Worm (Caenorhabditis elegans) whole organism, L4 larva: ENCODE measurements around the gene arv-1.

Experiments
- F10B5.3 ChIP-seq: sonication (generic microtip); optimal IDR thresholded peaks from 2 replicates; lab custom pipeline; 2016; ENCODE audit warnings: mild to moderate bottlenecking, missing genetic modification characterization, missing compliant biosample characterization
- F26F4.8 ChIP-seq: fragments of 200-800 bp; sonication (Bioruptor generic); conservative IDR thresholded peaks from 2 replicates; pipeline ENCODE4 v1.3.6; 2022; ENCODE audit warnings: missing genetic modification characterization, missing compliant biosample characterization
- F49E8.2 ChIP-seq: sonication (generic microtip); optimal IDR thresholded peaks from 2 replicates; lab custom pipeline; 2016; ENCODE audit warnings: missing compliant biosample characterization, mild to moderate bottlenecking, missing genetic modification characterization, borderline replicate concordance
- R02D3.7 ChIP-seq: fragments of 150-350 bp; sonication (generic microtip); optimal IDR thresholded peaks from 3 replicates; lab custom pipeline; 2014; ENCODE audit warnings: missing biosample characterization, missing genetic modification characterization
- T20F7.1 ChIP-seq: fragments of 200-800 bp; sonication (Bioruptor generic); optimal IDR thresholded peaks from 2 replicates; lab custom pipeline; 2018; ENCODE audit warnings: mild to moderate bottlenecking, missing genetic modification characterization, missing compliant biosample characterization
- T26A8.4 ChIP-seq: fragments of 200-800 bp; sonication (Bioruptor generic); IDR thresholded peaks from 2 replicates; pipeline ENCODE4 v1.3.6; 2022; ENCODE audit warnings: missing genetic modification characterization, missing compliant biosample characterization
- Y5F2A.4 ChIP-seq: fragments of 200-800 bp; sonication (Bioruptor generic); optimal IDR thresholded peaks from 2 replicates; lab custom pipeline; 2018; ENCODE audit warnings: mild to moderate bottlenecking, missing genetic modification characterization, missing compliant biosample characterization
- ZK337.2 ChIP-seq: fragments of 200-800 bp; sonication (Bioruptor generic); IDR thresholded peaks from 2 replicates; pipeline ENCODE4 v1.3.6; 2022; ENCODE audit warnings: missing genetic modification reagents, missing genetic modification characterization, missing compliant biosample characterization
- ceh-20 ChIP-seq: fragments of 200-800 bp; sonication (Bioruptor generic); IDR thresholded peaks from 2 replicates; pipeline ENCODE4 v1.3.6; 2022; ENCODE audit warnings: missing genetic modification reagents, missing genetic modification characterization, missing compliant biosample characterization
- ces-1 ChIP-seq: fragments of 150-350 bp; sonication (generic microtip); optimal IDR thresholded peaks from 4 replicates; lab custom pipeline; 2014; ENCODE audit warnings: missing biosample characterization, missing genetic modification reagents, missing genetic modification characterization
- cey-2 ChIP-seq: sonication (generic microtip); optimal IDR thresholded peaks from 3 replicates; lab custom pipeline; 2017; ENCODE audit warnings: missing genetic modification characterization, mild to moderate bottlenecking, missing compliant biosample characterization, antibody characterized with exemption, borderline replicate concordance; ENCODE audit not compliant: insufficient read depth
- daf-12 ChIP-seq: fragments of 150-350 bp; optimal IDR thresholded peaks from 2 replicates; lab custom pipeline; 2014; ENCODE audit warnings: missing biosample characterization, missing genetic modification reagents, missing genetic modification characterization
- daf-19 ChIP-seq: fragments of 200-800 bp; sonication (Bioruptor generic); conservative IDR thresholded peaks from 2 replicates; pipeline ENCODE4 v1.3.6; 2022; ENCODE audit warnings: missing genetic modification characterization, missing compliant biosample characterization
- daf-8 ChIP-seq: fragments of 200-800 bp; sonication (Bioruptor generic); IDR thresholded peaks from 2 replicates; pipeline ENCODE4 v1.3.6; 2022; ENCODE audit warnings: missing genetic modification characterization, missing compliant biosample characterization
- dmd-6 ChIP-seq: fragments of 200-800 bp; sonication (Bioruptor generic); IDR thresholded peaks from 2 replicates; pipeline ENCODE4 v1.3.6; 2022; ENCODE audit warnings: missing genetic modification reagents, missing genetic modification characterization, missing compliant biosample characterization
- dmd-9 ChIP-seq: fragments of 200-800 bp; sonication (Bioruptor generic); IDR thresholded peaks from 2 replicates; pipeline ENCODE4 v1.3.6; 2022; ENCODE audit warnings: missing genetic modification reagents, missing genetic modification characterization, missing compliant biosample characterization
- dve-1 ChIP-seq: sonication (generic microtip); optimal IDR thresholded peaks from 2 replicates; lab custom pipeline; 2017; ENCODE audit warnings: antibody characterized with exemption, mild to moderate bottlenecking, missing genetic modification characterization, missing compliant biosample characterization; ENCODE audit not compliant: insufficient read depth
- egl-27 ChIP-seq: sonication (generic microtip); optimal IDR thresholded peaks from 3 replicates; lab custom pipeline; 2017; ENCODE audit warnings: missing biosample characterization, missing genetic modification reagents, missing genetic modification characterization
- egl-43 ChIP-seq: fragments of 200-800 bp; sonication (Bioruptor generic); IDR thresholded peaks from 2 replicates; pipeline ENCODE4 v1.3.6; 2022; ENCODE audit warnings: missing genetic modification reagents, missing genetic modification characterization, missing compliant biosample characterization
- fkh-10 ChIP-seq: fragments of 150-350 bp; optimal IDR thresholded peaks from 2 replicates; lab custom pipeline; 2014; ENCODE audit warnings: missing biosample characterization, missing genetic modification reagents, missing genetic modification characterization
- fos-1 ChIP-seq: fragments of 150-350 bp; optimal IDR thresholded peaks from 2 replicates; lab custom pipeline; 2014; ENCODE audit warnings: missing biosample characterization, missing genetic modification characterization
- hmg-1.1 ChIP-seq: fragments of 200-800 bp; sonication (Bioruptor generic); IDR thresholded peaks from 2 replicates; pipeline ENCODE4 v1.3.6; 2022; ENCODE audit warnings: missing genetic modification reagents, missing genetic modification characterization, missing compliant biosample characterization
- jun-1 ChIP-seq: fragments of 150-350 bp; optimal IDR thresholded peaks from 2 replicates; lab custom pipeline; 2014; ENCODE audit warnings: missing biosample characterization, missing genetic modification reagents, missing genetic modification characterization
- lim-7 ChIP-seq: fragments of 200-800 bp; sonication (Bioruptor generic); IDR thresholded peaks from 2 replicates; pipeline ENCODE4 v1.3.6; 2022; ENCODE audit warnings: missing genetic modification characterization, missing compliant biosample characterization
- lin-38 ChIP-seq: fragments of 200-800 bp; sonication (Bioruptor generic); IDR thresholded peaks from 2 replicates; pipeline ENCODE4 v1.3.6; 2022; ENCODE audit warnings: missing genetic modification reagents, missing genetic modification characterization, missing compliant biosample characterization
- lin-39 ChIP-seq: fragments of 150-350 bp; optimal IDR thresholded peaks from 2 replicates; lab custom pipeline; 2014; ENCODE audit warnings: missing biosample characterization, missing genetic modification reagents, missing genetic modification characterization
- lir-3 ChIP-seq: sonication (generic microtip); optimal IDR thresholded peaks from 2 replicates; lab custom pipeline; 2016; ENCODE audit warnings: mild to moderate bottlenecking, missing genetic modification characterization, missing compliant biosample characterization
- lsy-2 ChIP-seq, 2 experiments: fragments of 150-350 bp in 1 of 2; sonication (generic microtip) in 1 of 2; optimal IDR thresholded peaks; 2 replicates each; lab custom pipeline; 2014 to 2017; ENCODE audit warnings: missing biosample characterization in 2 of 2, missing genetic modification characterization in 2 of 2
- mdl-1 ChIP-seq, 2 experiments: fragments of 150-350 bp in 1 of 2; sonication (generic microtip) in 1 of 2; optimal IDR thresholded peaks; 2 replicates each; lab custom pipeline; 2014 to 2017; ENCODE audit warnings: missing biosample characterization in 2 of 2, missing genetic modification characterization in 2 of 2
- mes-2 ChIP-seq: sonication (generic microtip); optimal IDR thresholded peaks from 2 replicates; lab custom pipeline; 2016; ENCODE audit warnings: missing genotype, mild to moderate bottlenecking, missing genetic modification characterization, missing compliant biosample characterization; ENCODE audit not compliant: poor library complexity, severe bottlenecking
- mxl-2 ChIP-seq: fragments of 200-800 bp; sonication (Bioruptor generic); conservative IDR thresholded peaks from 2 replicates; pipeline ENCODE4 v1.3.6; 2022; ENCODE audit warnings: missing genetic modification reagents, missing genetic modification characterization, missing compliant biosample characterization
- mxl-3 ChIP-seq: fragments of 200-800 bp; sonication (Bioruptor generic); optimal IDR thresholded peaks from 2 replicates; lab custom pipeline; 2018; ENCODE audit warnings: mild to moderate bottlenecking, missing genetic modification characterization, missing compliant biosample characterization
- nhr-10 ChIP-seq: fragments of 150-350 bp; optimal IDR thresholded peaks from 2 replicates; lab custom pipeline; 2014; ENCODE audit warnings: missing biosample characterization, missing genetic modification characterization
- nhr-11 ChIP-seq: fragments of 150-350 bp; optimal IDR thresholded peaks from 2 replicates; lab custom pipeline; 2014; ENCODE audit warnings: missing biosample characterization, missing genetic modification characterization
- nhr-111 ChIP-seq: fragments of 200-800 bp; sonication (Bioruptor generic); optimal IDR thresholded peaks from 2 replicates; lab custom pipeline; 2018; ENCODE audit warnings: mild to moderate bottlenecking, missing genetic modification characterization, missing compliant biosample characterization
- nhr-237 ChIP-seq: sonication (generic microtip); optimal IDR thresholded peaks from 2 replicates; lab custom pipeline; 2017; ENCODE audit warnings: missing biosample characterization, missing genetic modification characterization
- nhr-41 ChIP-seq: fragments of 200-800 bp; sonication (Bioruptor generic); IDR thresholded peaks from 2 replicates; pipeline ENCODE4 v1.3.6; 2022; ENCODE audit warnings: missing genetic modification reagents, missing genetic modification characterization, missing compliant biosample characterization
- nhr-48 ChIP-seq: sonication (generic microtip); optimal IDR thresholded peaks from 2 replicates; lab custom pipeline; 2016; ENCODE audit warnings: mild to moderate bottlenecking, missing genetic modification characterization, missing compliant biosample characterization
- nhr-6 ChIP-seq: fragments of 150-350 bp; optimal IDR thresholded peaks from 2 replicates; lab custom pipeline; 2014; ENCODE audit warnings: missing biosample characterization, missing genetic modification characterization
- nhr-77 ChIP-seq: fragments of 150-350 bp; optimal IDR thresholded peaks from 2 replicates; lab custom pipeline; 2014; ENCODE audit warnings: missing biosample characterization, missing genetic modification characterization
- pqm-1 ChIP-seq: sonication (generic microtip); optimal IDR thresholded peaks from 2 replicates; lab custom pipeline; 2017; ENCODE audit warnings: missing biosample characterization, missing genetic modification characterization
- rbr-2 ChIP-seq: sonication (generic microtip); optimal IDR thresholded peaks from 2 replicates; lab custom pipeline; 2016; ENCODE audit warnings: missing genotype, missing genetic modification characterization, missing compliant biosample characterization
- saeg-2 ChIP-seq: fragments of 200-800 bp; sonication (Bioruptor generic); IDR thresholded peaks from 2 replicates; pipeline ENCODE4 v1.3.6; 2022; ENCODE audit warnings: missing genetic modification reagents, missing genetic modification characterization, missing compliant biosample characterization
- snpc-4 ChIP-seq: fragments of 150-350 bp; optimal IDR thresholded peaks from 2 replicates; lab custom pipeline; 2014; ENCODE audit warnings: missing biosample characterization, missing genetic modification characterization
- tra-1 ChIP-seq: fragments of 200-800 bp; sonication (Bioruptor generic); IDR thresholded peaks from 2 replicates; pipeline ENCODE4 v1.3.6; 2022; ENCODE audit warnings: missing genetic modification reagents, missing genetic modification characterization, missing compliant biosample characterization
- unc-130 ChIP-seq: sonication (generic microtip); optimal IDR thresholded peaks from 2 replicates; lab custom pipeline; 2016; ENCODE audit warnings: missing genetic modification reagents, missing genetic modification characterization, missing compliant biosample characterization
- unc-62 ChIP-seq, 3 experiments: fragments of 150-350 bp in 1 of 3; sonication (generic microtip); optimal IDR thresholded peaks in 2 of 3; peaks in 1 of 3; 1 replicate in 1 of 3; 2 replicates in 2 of 3; lab custom pipeline; 2014 to 2017; ENCODE audit warnings: missing biosample characterization in 3 of 3, missing genetic modification characterization in 3 of 3, missing genetic modification reagents in 3 of 3, missing genotype in 1 of 3
- vab-7 ChIP-seq: fragments of 200-800 bp; sonication (Bioruptor generic); IDR thresholded peaks from 2 replicates; pipeline ENCODE4 v1.3.6; 2022; ENCODE audit warnings: missing genetic modification reagents, missing genetic modification characterization, missing compliant biosample characterization
- zag-1 ChIP-seq: fragments of 150-350 bp; optimal IDR thresholded peaks from 2 replicates; lab custom pipeline; 2014; ENCODE audit warnings: missing biosample characterization, missing genetic modification characterization
- zip-2 ChIP-seq: fragments of 150-350 bp; optimal IDR thresholded peaks from 2 replicates; lab custom pipeline; 2014; ENCODE audit warnings: missing biosample characterization, missing genetic modification characterization

Gene arv-1

ce11 chrII:10248355-10249041 is 47.9 kb upstream of the arv-1 start, which contains the start of gene atad-3 (continued):
- TF ChIP-seq T26A8.4 (GFP tag; lab: Robert Waterston, UW) (peak; percentile 92), vab-7 (GFP tag; lab: Robert Waterston, UW) (peak; percentile 99), dve-1 (peak; percentile 75), saeg-2 (GFP tag; lab: Robert Waterston, UW) (peak; percentile 84), lsy-2 (tag; optimal IDR thresholded peaks at IDR 0.05; lab: Kevin White, UChicago) (peak; percentile 79 to 91), nhr-237 (tag; lab: Kevin White, UChicago) (no peak), F10B5.3 (tag; lab: Kevin White, UChicago) (no peak), mxl-2 (GFP tag; lab: Robert Waterston, UW) (peak; percentile 82), fos-1 (no peak), hmg-1.1 (GFP tag; lab: Robert Waterston, UW) (peak; percentile 98), tra-1 (GFP tag; lab: Robert Waterston, UW) (peak; percentile 97), daf-8 (GFP tag; lab: Robert Waterston, UW) (no peak), daf-19 (GFP tag; lab: Robert Waterston, UW) (peak; percentile 81; the same call in 1 of the 2 replicates), nhr-6 (tag; lab: Kevin White, UChicago) (peak; percentile 12), nhr-41 (GFP tag; lab: Robert Waterston, UW) (0 out of 2 replicates have a peak, but pooled peaks have one; percentile 69), ZK337.2 (GFP tag; lab: Robert Waterston, UW) (peak; percentile 98), ces-1 (GFP tag; lab: Kevin White, UChicago) (no peak), jun-1 (peak; percentile 46), nhr-48 (tag; lab: Kevin White, UChicago) (peak; percentile 46), snpc-4 (tag; lab: Kevin White, UChicago) (no peak), T20F7.1 (no peak), pqm-1 (no peak), nhr-111 (no peak), R02D3.7 (tag; lab: Kevin White, UChicago) (no peak), F49E8.2 (peak; percentile 7), unc-62 (GFP tag; optimal IDR thresholded peaks at IDR 0.05 in 1 of 2; lab: Kevin White, UChicago) (no peak), unc-62 (tag; optimal IDR thresholded peaks at IDR 0.05; lab: Kevin White, UChicago) (no peak), egl-43 (GFP tag; lab: Robert Waterston, UW) (peak; percentile 95), mxl-3 (peak; percentile 81), dmd-6 (GFP tag; lab: Robert Waterston, UW) (peak; percentile 97), lim-7 (GFP tag; lab: Robert Waterston, UW) (peak; percentile 79), lin-39 (no peak), lin-38 (GFP tag; lab: Robert Waterston, UW) (peak; percentile 95), egl-27 (tag; lab: Kevin White, UChicago) (no peak), unc-130 (GFP tag; lab: Kevin White, UChicago) (peak; percentile 77), lir-3 (peak; percentile 26), rbr-2 (tag; lab: Kevin White, UChicago) (peak; percentile 87), cey-2 (tag; lab: Kevin White, UChicago) (no peak), daf-12 (tag; lab: Kevin White, UChicago) (no peak), Y5F2A.4 (GFP tag; lab: Kevin White, UChicago) (no peak), F26F4.8 (GFP tag; lab: Robert Waterston, UW) (no peak), dmd-9 (peak; percentile 97), fkh-10 (GFP tag; lab: Kevin White, UChicago) (peak; percentile 48), nhr-10 (tag; lab: Kevin White, UChicago) (peak; percentile 25), nhr-11 (tag; lab: Kevin White, UChicago) (peak; percentile 96), mes-2 (peak; percentile 98), zip-2 (no peak), ceh-20 (GFP tag; lab: Robert Waterston, UW) (peak; percentile 97), zag-1 (tag; lab: Kevin White, UChicago) (no peak), mdl-1 (tag; optimal IDR thresholded peaks at IDR 0.05; lab: Kevin White, UChicago) (peak in 1 of 2 experiments; percentile 48), nhr-77 (tag; lab: Kevin White, UChicago) (peak; percentile 85)
